Worm (Caenorhabditis elegans) whole organism, L1 larva: ENCODE data around the gene K02F6.7.

ENCODE experiments used
- dpl-1 ChIP-seq, 3 experiments: fragments of 150-350 bp in 2 of 3; sonication (generic microtip) in 1 of 3; optimal IDR thresholded peaks; 2 replicates each; lab custom pipeline; 2014 to 2017; ENCODE audit warnings: missing biosample characterization in 3 of 3, missing genetic modification characterization in 3 of 3, missing genetic modification reagents in 3 of 3
- fkh-10 ChIP-seq: sonication (generic microtip); optimal IDR thresholded peaks from 2 replicates; lab custom pipeline; 2017; ENCODE audit warnings: missing biosample characterization, missing genetic modification reagents, missing genetic modification characterization
- lin-35 ChIP-seq, 2 experiments: fragments of 150-350 bp; optimal IDR thresholded peaks; 2 replicates each; lab custom pipeline; 2014; ENCODE audit warnings: missing biosample characterization in 2 of 2, missing genetic modification characterization in 2 of 2, missing genetic modification reagents in 2 of 2
- lsy-2 ChIP-seq, 2 experiments: fragments of 150-350 bp; optimal IDR thresholded peaks; 2 replicates each; lab custom pipeline; 2014; ENCODE audit warnings: missing biosample characterization in 2 of 2, missing genetic modification characterization in 2 of 2
- nhr-11 ChIP-seq: fragments of 150-350 bp; optimal IDR thresholded peaks from 2 replicates; lab custom pipeline; 2014; ENCODE audit warnings: missing biosample characterization, missing genetic modification characterization
- sptf-1 ChIP-seq: fragments of 150-350 bp; optimal IDR thresholded peaks from 2 replicates; lab custom pipeline; 2014; ENCODE audit warnings: missing biosample characterization, missing genetic modification characterization
- tbx-2 ChIP-seq: sonication (generic microtip); optimal IDR thresholded peaks from 2 replicates; lab custom pipeline; 2016; ENCODE audit warnings: missing genetic modification characterization, missing compliant biosample characterization
- unc-62 ChIP-seq: fragments of 150-350 bp; optimal IDR thresholded peaks from 2 replicates; lab custom pipeline; 2014; ENCODE audit warnings: missing biosample characterization, missing genetic modification reagents, missing genetic modification characterization
- ztf-11 ChIP-seq, 2 experiments: sonication (generic microtip); optimal IDR thresholded peaks; 2 replicates each; lab custom pipeline; 2016 to 2017; ENCODE audit warnings: missing genetic modification characterization in 2 of 2, missing biosample characterization in 1 of 2, missing compliant biosample characterization in 1 of 2

DNA sequence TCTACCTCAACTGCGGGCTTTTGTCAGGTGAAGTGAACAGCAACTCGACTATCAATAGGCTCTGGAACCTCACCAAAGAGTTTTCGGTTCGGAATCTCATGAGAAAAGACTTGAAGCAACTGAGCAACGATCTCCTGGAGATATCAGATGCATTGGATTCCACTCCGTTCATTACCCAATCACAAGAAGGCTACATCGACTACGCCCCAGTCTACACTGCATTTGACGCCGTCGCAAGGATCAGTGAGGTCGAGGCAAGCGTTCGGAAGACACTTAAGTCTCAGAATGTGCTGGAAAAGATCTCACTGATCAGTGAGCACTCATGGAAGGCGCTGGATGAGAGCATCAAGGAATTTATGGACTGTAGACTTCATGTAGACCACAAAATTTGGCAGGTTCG is 40.6 kb upstream of the K02F6.7 start:
- TF ChIP-seq ztf-11 (tag; optimal IDR thresholded peaks at IDR 0.05; lab: Kevin White, UChicago) (no peak), tbx-2 (no peak), dpl-1 (GFP tag; optimal IDR thresholded peaks at IDR 0.05; lab: Kevin White, UChicago) (no peak), unc-62 (GFP tag; lab: Kevin White, UChicago) (no peak), nhr-11 (tag; lab: Kevin White, UChicago) (no peak), lin-35 (GFP tag; optimal IDR thresholded peaks at IDR 0.05; lab: Kevin White, UChicago) (no peak), lsy-2 (tag; optimal IDR thresholded peaks at IDR 0.05; lab: Kevin White, UChicago) (no peak), fkh-10 (GFP tag; lab: Kevin White, UChicago) (no peak), sptf-1 (tag; lab: Kevin White, UChicago) (no peak)
